Worm (Caenorhabditis elegans) whole organism, young adult: ENCODE results near the gene ZK84.4.

Experiments
- B0019.2 ChIP-seq: fragments of 200-800 bp; sonication (Bioruptor generic); conservative IDR thresholded peaks from 2 replicates; pipeline ENCODE4 v1.3.6; 2022; ENCODE audit warnings: missing genetic modification reagents, missing genetic modification characterization, missing compliant biosample characterization
- B0035.1 ChIP-seq: sonication (generic microtip); optimal IDR thresholded peaks from 2 replicates; lab custom pipeline; 2016; ENCODE audit warnings: missing genetic modification characterization, mild to moderate bottlenecking, missing compliant biosample characterization, missing genotype, missing genetic modification reagents
- F39B2.1 ChIP-seq: fragments of 200-800 bp; sonication (Bioruptor generic); IDR thresholded peaks from 2 replicates; pipeline ENCODE4 v1.3.6; 2022; ENCODE audit warnings: missing genetic modification reagents, missing genetic modification characterization, missing compliant biosample characterization
- F49E8.2 ChIP-seq: sonication (generic microtip); optimal IDR thresholded peaks from 3 replicates; lab custom pipeline; 2017; ENCODE audit warnings: missing genetic modification characterization, mild to moderate bottlenecking, missing compliant biosample characterization, antibody characterized with exemption, moderate library complexity; ENCODE audit not compliant: insufficient read depth
- F57A8.1 ChIP-seq: fragments of 200-800 bp; sonication (Bioruptor generic); optimal IDR thresholded peaks from 2 replicates; lab custom pipeline; 2018; ENCODE audit warnings: mild to moderate bottlenecking, missing genetic modification characterization, moderate library complexity, missing compliant biosample characterization
- T07F8.4 ChIP-seq: sonication (generic microtip); optimal IDR thresholded peaks from 2 replicates; lab custom pipeline; 2016; ENCODE audit warnings: mild to moderate bottlenecking, missing genetic modification characterization, moderate library complexity, missing compliant biosample characterization
- T26A5.8 ChIP-seq: sonication (generic microtip); optimal IDR thresholded peaks from 2 replicates; lab custom pipeline; 2016; ENCODE audit warnings: missing genetic modification characterization, missing compliant biosample characterization
- Y53G8AR.9 ChIP-seq: fragments of 200-800 bp; sonication (Bioruptor generic); conservative IDR thresholded peaks from 2 replicates; pipeline ENCODE4 v1.3.6; 2022; ENCODE audit warnings: missing genetic modification reagents, missing genetic modification characterization, missing compliant biosample characterization
- Y56A3A.18 ChIP-seq: fragments of 200-800 bp; sonication (Bioruptor generic); IDR thresholded peaks from 2 replicates; pipeline ENCODE4 v1.3.6; 2022; ENCODE audit warnings: missing genetic modification reagents, missing genetic modification characterization, missing compliant biosample characterization
- Y79H2A.3 ChIP-seq: fragments of 200-800 bp; sonication (Bioruptor generic); conservative IDR thresholded peaks from 2 replicates; pipeline ENCODE4 v1.3.6; 2022; ENCODE audit warnings: missing genetic modification reagents, missing genetic modification characterization, missing compliant biosample characterization
- Y95B8A.8 ChIP-seq: fragments of 200-800 bp; sonication (Bioruptor generic); IDR thresholded peaks from 2 replicates; pipeline ENCODE4 v1.3.6; 2022; ENCODE audit warnings: missing genetic modification reagents, missing genetic modification characterization, missing compliant biosample characterization
- ZK185.1 ChIP-seq: sonication (generic microtip); optimal IDR thresholded peaks from 2 replicates; lab custom pipeline; 2016; ENCODE audit warnings: mild to moderate bottlenecking, missing genetic modification characterization, missing compliant biosample characterization; ENCODE audit not compliant: poor library complexity, severe bottlenecking
- atf-7 ChIP-seq: sonication (generic microtip); optimal IDR thresholded peaks from 2 replicates; lab custom pipeline; 2017; ENCODE audit warnings: mild to moderate bottlenecking, missing genetic modification characterization, missing compliant biosample characterization
- athp-1 ChIP-seq: sonication (generic microtip); optimal IDR thresholded peaks from 2 replicates; lab custom pipeline; 2017; ENCODE audit warnings: mild to moderate bottlenecking, missing genetic modification characterization, missing compliant biosample characterization
- cebp-1 ChIP-seq, 2 experiments: fragments of 200-800 bp in 1 of 2; sonication (Bioruptor generic) in 1 of 2; sonication (generic microtip) in 1 of 2; IDR thresholded peaks in 1 of 2; optimal IDR thresholded peaks in 1 of 2; 2 replicates each; pipeline versions ENCODE4 v1.3.6 to Lab custom; 2017 to 2022; ENCODE audit warnings: missing compliant biosample characterization in 2 of 2, missing genetic modification characterization in 2 of 2, mild to moderate bottlenecking in 1 of 2, missing genetic modification reagents in 1 of 2, moderate library complexity in 1 of 2
- die-1 ChIP-seq: sonication (generic microtip); optimal IDR thresholded peaks from 2 replicates; lab custom pipeline; 2016; ENCODE audit warnings: missing genotype, mild to moderate bottlenecking, missing genetic modification characterization, missing compliant biosample characterization
- dox-1 ChIP-seq: fragments of 200-800 bp; sonication (Bioruptor generic); IDR thresholded peaks from 2 replicates; pipeline ENCODE4 v1.3.6; 2022; ENCODE audit warnings: missing genetic modification reagents, missing genetic modification characterization, missing compliant biosample characterization
- dpl-1 ChIP-seq: fragments of 150-350 bp; optimal IDR thresholded peaks from 2 replicates; lab custom pipeline; 2014; ENCODE audit warnings: missing biosample characterization, missing genetic modification reagents, missing genetic modification characterization
- ekl-4 ChIP-seq: fragments of 200-800 bp; sonication (Bioruptor generic); IDR thresholded peaks from 2 replicates; pipeline ENCODE4 v1.3.6; 2022; ENCODE audit warnings: missing genetic modification reagents, missing genetic modification characterization, missing compliant biosample characterization
- ets-4 ChIP-seq: fragments of 200-800 bp; sonication (Bioruptor generic); optimal IDR thresholded peaks from 2 replicates; lab custom pipeline; 2018; ENCODE audit warnings: mild to moderate bottlenecking, missing genetic modification characterization, missing compliant biosample characterization
- hlh-26 ChIP-seq: fragments of 200-800 bp; sonication (Bioruptor generic); conservative IDR thresholded peaks from 2 replicates; pipeline ENCODE4 v1.3.6; 2022; ENCODE audit warnings: missing genetic modification reagents, missing genetic modification characterization, missing compliant biosample characterization
- hmg-1.2 ChIP-seq: fragments of 200-800 bp; sonication (Bioruptor generic); IDR thresholded peaks from 2 replicates; pipeline ENCODE4 v1.3.6; 2022; ENCODE audit warnings: missing genetic modification reagents, missing genetic modification characterization, missing compliant biosample characterization
- hmg-20 ChIP-seq: fragments of 200-800 bp; sonication (Bioruptor generic); IDR thresholded peaks from 2 replicates; pipeline ENCODE4 v1.3.6; 2022; ENCODE audit warnings: missing genetic modification reagents, missing genetic modification characterization, missing compliant biosample characterization
- lin-26 ChIP-seq: fragments of 200-800 bp; sonication (Bioruptor generic); IDR thresholded peaks from 2 replicates; pipeline ENCODE4 v1.3.6; 2022; ENCODE audit warnings: missing genetic modification reagents, missing genetic modification characterization, missing compliant biosample characterization
- lin-40 ChIP-seq: sonication (generic microtip); optimal IDR thresholded peaks from 2 replicates; lab custom pipeline; 2016; ENCODE audit warnings: missing genetic modification characterization, mild to moderate bottlenecking, missing compliant biosample characterization, missing genotype, missing genetic modification reagents
- lin-54 ChIP-seq: fragments of 200-800 bp; sonication (Bioruptor generic); optimal IDR thresholded peaks from 2 replicates; lab custom pipeline; 2018; ENCODE audit warnings: mild to moderate bottlenecking, missing genetic modification characterization, missing compliant biosample characterization
- madf-3 ChIP-seq: fragments of 200-800 bp; sonication (Bioruptor generic); IDR thresholded peaks from 2 replicates; pipeline ENCODE4 v1.3.6; 2022; ENCODE audit warnings: missing genetic modification reagents, missing genetic modification characterization, missing compliant biosample characterization
- madf-6 ChIP-seq: fragments of 200-800 bp; sonication (Bioruptor generic); IDR thresholded peaks from 2 replicates; pipeline ENCODE4 v1.3.6; 2022; ENCODE audit warnings: missing genetic modification reagents, missing genetic modification characterization, missing compliant biosample characterization
- madf-8 ChIP-seq: fragments of 200-800 bp; sonication (Bioruptor generic); conservative IDR thresholded peaks from 2 replicates; pipeline ENCODE4 v1.3.6; 2022; ENCODE audit warnings: missing genetic modification reagents, missing genetic modification characterization, missing compliant biosample characterization
- mes-4 ChIP-seq: sonication (generic microtip); optimal IDR thresholded peaks from 2 replicates; lab custom pipeline; 2016; ENCODE audit warnings: missing genotype, missing genetic modification characterization, missing compliant biosample characterization
- mxl-1 ChIP-seq: sonication (generic microtip); optimal IDR thresholded peaks from 2 replicates; lab custom pipeline; 2016; ENCODE audit warnings: missing genetic modification characterization, missing compliant biosample characterization
- nfya-1 ChIP-seq: sonication (generic microtip); optimal IDR thresholded peaks from 2 replicates; lab custom pipeline; 2017; ENCODE audit warnings: antibody characterized with exemption, missing compliant biosample characterization, missing genetic modification characterization, borderline replicate concordance; ENCODE audit not compliant: insufficient read depth
- nhr-80 ChIP-seq: sonication (generic microtip); optimal IDR thresholded peaks from 2 replicates; lab custom pipeline; 2016; ENCODE audit warnings: missing genetic modification characterization, missing compliant biosample characterization
- pbrm-1 ChIP-seq: fragments of 200-800 bp; sonication (Bioruptor generic); IDR thresholded peaks from 2 replicates; pipeline ENCODE4 v1.3.6; 2022; ENCODE audit warnings: missing genetic modification reagents, missing genetic modification characterization, missing compliant biosample characterization
- snpc-1.1 ChIP-seq: sonication (generic microtip); optimal IDR thresholded peaks from 2 replicates; lab custom pipeline; 2017; ENCODE audit warnings: missing genetic modification characterization, mild to moderate bottlenecking, missing compliant biosample characterization, antibody characterized with exemption, moderate library complexity, missing genotype, missing genetic modification reagents; ENCODE audit not compliant: insufficient read depth
- snpc-3.4 ChIP-seq: sonication (generic microtip); optimal IDR thresholded peaks from 2 replicates; lab custom pipeline; 2017; ENCODE audit warnings: missing genetic modification characterization, mild to moderate bottlenecking, missing compliant biosample characterization, antibody characterized with exemption, moderate library complexity, missing genotype, missing genetic modification reagents
- tbx-9 ChIP-seq: sonication (generic microtip); optimal IDR thresholded peaks from 2 replicates; lab custom pipeline; 2016; ENCODE audit warnings: borderline replicate concordance, missing genetic modification characterization, inconsistent platforms, missing compliant biosample characterization
- unc-130 ChIP-seq: sonication (generic microtip); optimal IDR thresholded peaks from 2 replicates; lab custom pipeline; 2016; ENCODE audit warnings: missing genetic modification reagents, missing genetic modification characterization, missing compliant biosample characterization
- unc-62 ChIP-seq: fragments of 150-350 bp; optimal IDR thresholded peaks from 2 replicates; lab custom pipeline; 2014; ENCODE audit warnings: missing biosample characterization, missing genetic modification reagents, missing genetic modification characterization
- zim-3 ChIP-seq: sonication (generic microtip); optimal IDR thresholded peaks from 2 replicates; lab custom pipeline; 2017; ENCODE audit warnings: mild to moderate bottlenecking, missing genetic modification characterization, moderate library complexity, missing compliant biosample characterization
- ztf-22 ChIP-seq: fragments of 200-800 bp; sonication (Bioruptor generic); optimal IDR thresholded peaks from 2 replicates; lab custom pipeline; 2018; ENCODE audit warnings: mild to moderate bottlenecking, missing genetic modification characterization, moderate library complexity, missing compliant biosample characterization
- ztf-25 ChIP-seq: fragments of 200-800 bp; sonication (Bioruptor generic); IDR thresholded peaks from 2 replicates; pipeline ENCODE4 v1.3.6; 2022; ENCODE audit warnings: missing genetic modification reagents, missing genetic modification characterization, missing compliant biosample characterization

ZK84.4 gene

ce11 chrII:6028594-6029141 lies 19.9 kb upstream of the ZK84.4 start:
- TF ChIP-seq dox-1 (GFP tag; lab: Robert Waterston, UW) (no peak), madf-6 (GFP tag; lab: Robert Waterston, UW) (no peak), mes-4 (tag; lab: Kevin White, UChicago) (no peak), athp-1 (no peak), dpl-1 (GFP tag; lab: Kevin White, UChicago) (no peak), die-1 (tag; lab: Kevin White, UChicago) (no peak), ekl-4 (GFP tag; lab: Robert Waterston, UW) (no peak), F57A8.1 (GFP tag; lab: Kevin White, UChicago) (no peak), unc-62 (GFP tag; lab: Kevin White, UChicago) (no peak), zim-3 (no peak), F49E8.2 (tag; lab: Kevin White, UChicago) (no peak)
- TF ChIP-seq, all 124 proteins: peak for 0

ce11 chrII:6026646-6027045 lies 17.9 kb upstream of the ZK84.4 start:
- TF ChIP-seq ZK185.1 (tag; lab: Kevin White, UChicago) (no peak), T26A5.8 (no peak), pbrm-1 (no peak), unc-130 (GFP tag; lab: Kevin White, UChicago) (no peak), hmg-20 (GFP tag; lab: Robert Waterston, UW) (no peak), Y79H2A.3 (GFP tag; lab: Robert Waterston, UW) (no peak), ets-4 (GFP tag; lab: Kevin White, UChicago) (peak; percentile 91), madf-3 (GFP tag; lab: Robert Waterston, UW) (no peak), ztf-22 (GFP tag; lab: Kevin White, UChicago) (peak; percentile 17), mxl-1 (tag; lab: Kevin White, UChicago) (no peak), unc-62 (GFP tag; lab: Kevin White, UChicago) (no peak), hlh-26 (GFP tag; lab: Robert Waterston, UW) (no peak), F39B2.1 (no peak), nfya-1 (tag; lab: Kevin White, UChicago) (no peak), nhr-80 (peak; percentile 94), Y56A3A.18 (GFP tag; lab: Robert Waterston, UW) (no peak), lin-40 (tag; lab: Kevin White, UChicago) (peak; percentile 22), atf-7 (peak; percentile 33)

- TF ChIP-seq madf-8 (GFP tag; lab: Robert Waterston, UW) (no peak), nhr-80 (peak; percentile 40)
- TF ChIP-seq, all 124 proteins: peak for 1
Measured at ce11 chrII:6025647-6026046, 16.9 kb upstream of the ZK84.4 start.

ce11 chrII:6024879-6025278 lies 16.1 kb upstream of the ZK84.4 start, which contains the start of gene R12C12.9:
TSS of gene R12C12.9 (minus strand) at chrII:6024979.
- TF ChIP-seq Y95B8A.8 (GFP tag; lab: Robert Waterston, UW), result no peak
- no peak for TF ChIP-seq zim-3
- no peak for TF ChIP-seq Y53G8AR.9 (GFP tag; lab: Robert Waterston, UW)
- no peak for TF ChIP-seq madf-8 (GFP tag; lab: Robert Waterston, UW)
- TF ChIP-seq lin-54 (GFP tag; lab: Kevin White, UChicago), result no peak
- no peak for TF ChIP-seq snpc-3.4 (tag; lab: Kevin White, UChicago)
- no peak for TF ChIP-seq tbx-9 (tag; lab: Kevin White, UChicago)
- no peak for TF ChIP-seq ztf-25 (GFP tag; lab: Robert Waterston, UW)
- no peak for TF ChIP-seq mes-4 (tag; lab: Kevin White, UChicago)
- TF ChIP-seq lin-26, result no peak
- no peak for TF ChIP-seq B0035.1 (tag; lab: Kevin White, UChicago)
- no peak for TF ChIP-seq snpc-1.1
- TF ChIP-seq hmg-1.2, result no peak
- no peak for TF ChIP-seq ztf-22 (GFP tag; lab: Kevin White, UChicago)
- TF ChIP-seq cebp-1 (GFP tag; IDR thresholded peaks at IDR 0.05; lab: Robert Waterston, UW), result no peak
- TF ChIP-seq cebp-1 (tag; optimal IDR thresholded peaks at IDR 0.05; lab: Kevin White, UChicago), result no peak
- no peak for TF ChIP-seq ZK185.1 (tag; lab: Kevin White, UChicago)
- TF ChIP-seq T07F8.4 (tag; lab: Kevin White, UChicago), result no peak
- no peak for TF ChIP-seq ekl-4 (GFP tag; lab: Robert Waterston, UW)
- no peak for TF ChIP-seq B0019.2 (GFP tag; lab: Robert Waterston, UW)
